Worm (Caenorhabditis elegans): ENCODE results near the gene T26G10.3.

- TF ChIP-seq ref-1 (GFP tag; conservative IDR thresholded peaks at IDR 0.05) (no peak), flt-1 (GFP tag; IDR thresholded peaks at IDR 0.05) (no peak), ztf-23 (GFP tag; IDR thresholded peaks at IDR 0.05) (no peak), ztf-29 (GFP tag; IDR thresholded peaks at IDR 0.05) (no peak), klf-2 (GFP tag; conservative IDR thresholded peaks at IDR 0.05) (no peak), T22C8.4 (GFP tag; IDR thresholded peaks at IDR 0.05) (no peak), cog-1 (tag; optimal IDR thresholded peaks at IDR 0.05) (no peak), med-1 (GFP tag; optimal IDR thresholded peaks at IDR 0.05; ENCODE audit: insufficient read depth) (no peak), tab-1 (GFP tag; IDR thresholded peaks at IDR 0.05) (no peak)
Measured at ce11 chrIII:9390007-9390406, 23.2 kb downstream of the T26G10.3 start, which contains the start of gene slc-17.2.
